Fruit fly (Drosophila melanogaster): ENCODE measurements around the gene CG11035.

The CG11035 gene

dm6 chr3R:7981396-7981795 is 51.4 kb downstream of the CG11035 start (continued):
- TF ChIP-seq CG10979 (tag; optimal IDR thresholded peaks at IDR 0.05) = peak; percentile 10
- TF ChIP-seq Adf1 (GFP tag; IDR thresholded peaks at IDR 0.05) = no peak
- TF ChIP-seq CG15601 (tag; optimal IDR thresholded peaks at IDR 0.05) = peak; percentile 18
- TF ChIP-seq TFAM (GFP tag; optimal IDR thresholded peaks at IDR 0.05) = no peak
- no peak for TF ChIP-seq HHEX (GFP tag; optimal IDR thresholded peaks at IDR 0.05)
- TF ChIP-seq NK7.1 (GFP tag; optimal IDR thresholded peaks at IDR 0.05) = no peak
- TF ChIP-seq slbo (GFP tag; IDR thresholded peaks at IDR 0.05) = no peak
- no peak for TF ChIP-seq chinmo (GFP tag; IDR thresholded peaks at IDR 0.05; ENCODE audit: partially characterized antibody)
- TF ChIP-seq fu2 (GFP tag; optimal IDR thresholded peaks at IDR 0.05) = no peak
- peak; percentile 96 for TF ChIP-seq CTCF (GFP tag; optimal IDR thresholded peaks at IDR 0.05)
- no peak for TF ChIP-seq CG30020 (tag; optimal IDR thresholded peaks at IDR 0.05)
- no peak for TF ChIP-seq CG4854 (GFP tag; optimal IDR thresholded peaks at IDR 0.05)
- no peak for TF ChIP-seq zen2 (GFP tag; IDR thresholded peaks at IDR 0.05; ENCODE audit: partially characterized antibody)
- no peak for TF ChIP-seq CG4328 (GFP tag; optimal IDR thresholded peaks at IDR 0.05)
- TF ChIP-seq peb (GFP tag; IDR thresholded peaks at IDR 0.05) = no peak
- 0 out of 2 replicates have a peak, but pooled peaks have one; percentile 25 for TF ChIP-seq CG42726 (GFP tag; IDR thresholded peaks at IDR 0.05; ENCODE audit: partially characterized antibody)
- peak; percentile 2 for TF ChIP-seq pita (GFP tag; optimal IDR thresholded peaks at IDR 0.05)
- TF ChIP-seq usp (GFP tag; optimal IDR thresholded peaks at IDR 0.05) = no peak
- no peak for TF ChIP-seq gcm (GFP tag; optimal IDR thresholded peaks at IDR 0.05)
- no peak for TF ChIP-seq CG12219 (GFP tag; optimal IDR thresholded peaks at IDR 0.05)
- TF ChIP-seq CG18476 (GFP tag; optimal IDR thresholded peaks at IDR 0.05) = no peak
- no peak for TF ChIP-seq Sry-β (GFP tag; optimal IDR thresholded peaks at IDR 0.05)
- peak; percentile 15 for TF ChIP-seq trem (tag; optimal IDR thresholded peaks at IDR 0.05)
- no peak for TF ChIP-seq ems (GFP tag; optimal IDR thresholded peaks at IDR 0.05)
- no peak for TF ChIP-seq zf30C (GFP tag; optimal IDR thresholded peaks at IDR 0.05)
- no peak for TF ChIP-seq CG3995 (GFP tag; optimal IDR thresholded peaks at IDR 0.05)
- no peak for TF ChIP-seq Max (GFP tag; optimal IDR thresholded peaks at IDR 0.05)
- no peak for TF ChIP-seq dysf (GFP tag; IDR thresholded peaks at IDR 0.05)
- peak; percentile 25 for TF ChIP-seq CG2712 (tag; optimal IDR thresholded peaks at IDR 0.05)
- no peak for TF ChIP-seq NC2β (GFP tag; optimal IDR thresholded peaks at IDR 0.05)
- TF ChIP-seq CoRest (tag; optimal IDR thresholded peaks at IDR 0.05) = peak; percentile 8
- TF ChIP-seq CG7745 (tag; optimal IDR thresholded peaks at IDR 0.05) = no peak
- no peak for TF ChIP-seq CkIIα-i1 (GFP tag; IDR thresholded peaks at IDR 0.05)
- no peak for TF ChIP-seq Gug (GFP tag; IDR thresholded peaks at IDR 0.05)
- no peak for TF ChIP-seq danr (GFP tag; IDR thresholded peaks at IDR 0.05)
- no peak for TF ChIP-seq Ets97D (GFP tag; optimal IDR thresholded peaks at IDR 0.05)
- no peak for TF ChIP-seq Ravus (GFP tag; IDR thresholded peaks at IDR 0.05)
- TF ChIP-seq Med (GFP tag) = peak; percentile 74
- TF ChIP-seq E2f2 (GFP tag; IDR thresholded peaks at IDR 0.05) = no peak
- TF ChIP-seq gcm2 (GFP tag; optimal IDR thresholded peaks at IDR 0.05) = no peak
- no peak for TF ChIP-seq Spps (tag; optimal IDR thresholded peaks at IDR 0.05)
- TF ChIP-seq Rfx (GFP tag; IDR thresholded peaks at IDR 0.05) = no peak
- no peak for TF ChIP-seq yki (optimal IDR thresholded peaks at IDR 0.05)
- TF ChIP-seq CG10462 (GFP tag; optimal IDR thresholded peaks at IDR 0.05) = no peak
- TF ChIP-seq jigr1 (GFP tag; IDR thresholded peaks at IDR 0.05) = no peak
- no peak for TF ChIP-seq otp (GFP tag; IDR thresholded peaks at IDR 0.05)
- TF ChIP-seq run (tag; optimal IDR thresholded peaks at IDR 0.05) = no peak
- TF ChIP-seq gfzf (GFP tag; optimal IDR thresholded peaks at IDR 0.05) = no peak
- TF ChIP-seq GATAe (GFP tag; conservative IDR thresholded peaks at IDR 0.05) = no peak
- TF ChIP-seq CG9215 (GFP tag; IDR thresholded peaks at IDR 0.05) = no peak
- no peak for TF ChIP-seq ro (GFP tag; IDR thresholded peaks at IDR 0.05)
- TF ChIP-seq Drgx (GFP tag; IDR thresholded peaks at IDR 0.05) = no peak
- TF ChIP-seq Ets65A (GFP tag) = no peak
- TF ChIP-seq scrt (GFP tag; optimal IDR thresholded peaks at IDR 0.05) = no peak
